Worm (Caenorhabditis elegans): ENCODE results near the gene C08F11.13.

The C08F11.13 gene

ce11 chrIV:13601428-13601827, 8.3 kb downstream of the C08F11.13 start:
- TF ChIP-seq snpc-4 (GFP tag; optimal IDR thresholded peaks at IDR 0.05), result peak; percentile 87
- TF ChIP-seq snpc-4 (tag; optimal IDR thresholded peaks at IDR 0.05), result peak; percentile 92 to 98 (median 95)
- no peak for TF ChIP-seq bed-2 (GFP tag; IDR thresholded peaks at IDR 0.05)
- no peak for TF ChIP-seq madf-8 (GFP tag; conservative IDR thresholded peaks at IDR 0.05)
- TF ChIP-seq cebp-2 (GFP tag; IDR thresholded peaks at IDR 0.05), result 0 out of 2 replicates have a peak, but pooled peaks have one; percentile 51
- no peak for TF ChIP-seq Y56A3A.18 (GFP tag; IDR thresholded peaks at IDR 0.05)
- TF ChIP-seq K11D2.4 (GFP tag; IDR thresholded peaks at IDR 0.05), result no peak
- peak; percentile 14; the same call in 1 of the 2 replicates for TF ChIP-seq ceh-100 (GFP tag; IDR thresholded peaks at IDR 0.05)
- TF ChIP-seq ekl-4 (GFP tag; IDR thresholded peaks at IDR 0.05), result peak; percentile 21; the same call in 1 of the 2 replicates
- TF ChIP-seq Y79H2A.3 (GFP tag; conservative IDR thresholded peaks at IDR 0.05), result no peak
- no peak for TF ChIP-seq somi-1 (GFP tag; optimal IDR thresholded peaks at IDR 0.05)
- peak; percentile 93 for TF ChIP-seq snpc-1.1 (tag; optimal IDR thresholded peaks at IDR 0.05; ENCODE audit: insufficient read depth)
- TF ChIP-seq attf-6 (GFP tag; IDR thresholded peaks at IDR 0.05), result peak; percentile 99
- TF ChIP-seq tlf-1 (GFP tag; optimal IDR thresholded peaks at IDR 0.05), result no peak
- TF ChIP-seq hmg-1.2 (GFP tag; IDR thresholded peaks at IDR 0.05), result peak; percentile 97
- no peak for TF ChIP-seq lsy-27 (tag; optimal IDR thresholded peaks at IDR 0.05; ENCODE audit: borderline replicate concordance, insufficient read depth)
- TF ChIP-seq F33H1.4 (GFP tag; IDR thresholded peaks at IDR 0.05), result peak; percentile 33; the same call in 1 of the 2 replicates
- no peak for TF ChIP-seq atf-7 (tag; optimal IDR thresholded peaks at IDR 0.05)
- TF ChIP-seq tbp1 (GFP tag; optimal IDR thresholded peaks at IDR 0.05), result peak; percentile 75
- TF ChIP-seq nhr-179 (tag; optimal IDR thresholded peaks at IDR 0.05), result no peak
- peak; percentile 77 for TF ChIP-seq madf-6 (GFP tag; IDR thresholded peaks at IDR 0.05)
- TF ChIP-seq mes-4 (tag; optimal IDR thresholded peaks at IDR 0.05), result no peak
- TF ChIP-seq lin-54 (GFP tag; optimal IDR thresholded peaks at IDR 0.05), result peak; percentile 30
- TF ChIP-seq egl-44 (GFP tag; IDR thresholded peaks at IDR 0.05), result no peak
- TF ChIP-seq lin-35 (GFP tag; optimal IDR thresholded peaks at IDR 0.05), result no peak
- TF ChIP-seq rec-8 (tag; optimal IDR thresholded peaks at IDR 0.05), result no peak
- no peak for TF ChIP-seq F37B4.10 (GFP tag; IDR thresholded peaks at IDR 0.05)
- no peak for TF ChIP-seq aptf-3 (GFP tag; IDR thresholded peaks at IDR 0.05)
- TF ChIP-seq mcd-1 (GFP tag; IDR thresholded peaks at IDR 0.05), result no peak
- TF ChIP-seq hsf-1 (GFP tag; IDR thresholded peaks at IDR 0.05), result peak; percentile 46; the same call in 1 of the 2 replicates
- TF ChIP-seq dox-1 (GFP tag; IDR thresholded peaks at IDR 0.05), result peak; percentile 29; the same call in 1 of the 2 replicates
- TF ChIP-seq F49E8.2 (tag; optimal IDR thresholded peaks at IDR 0.05; ENCODE audit: insufficient read depth), result peak; percentile 86
- no peak for TF ChIP-seq T07F8.4 (tag; optimal IDR thresholded peaks at IDR 0.05)
- no peak for TF ChIP-seq akir-1 (GFP tag; optimal IDR thresholded peaks at IDR 0.05)
- no peak for TF ChIP-seq F23B12.7 (tag; optimal IDR thresholded peaks at IDR 0.05; ENCODE audit: insufficient read depth)
- TF ChIP-seq ztf-28 (GFP tag; IDR thresholded peaks at IDR 0.05), result no peak
- no peak for TF ChIP-seq nhr-120 (GFP tag; IDR thresholded peaks at IDR 0.05)
- peak; percentile 53 for TF ChIP-seq D2030.7 (GFP tag; IDR thresholded peaks at IDR 0.05)
- 0 out of 2 replicates have a peak, but pooled peaks have one; percentile 39 for TF ChIP-seq lin-26 (GFP tag; IDR thresholded peaks at IDR 0.05)
- peak; percentile 84 for TF ChIP-seq pbrm-1 (GFP tag; IDR thresholded peaks at IDR 0.05)
- no peak for TF ChIP-seq madf-3 (GFP tag; IDR thresholded peaks at IDR 0.05)
- peak; percentile 36 for TF ChIP-seq snpc-1.3 (tag; optimal IDR thresholded peaks at IDR 0.05; ENCODE audit: insufficient read depth)
- TF ChIP-seq nfya-1 (tag; optimal IDR thresholded peaks at IDR 0.05; ENCODE audit: borderline replicate concordance, insufficient read depth), result no peak
- TF ChIP-seq snpc-3.4 (tag; optimal IDR thresholded peaks at IDR 0.05), result peak; percentile 77
- peak; percentile 19 for TF ChIP-seq lsl-1 (GFP tag; optimal IDR thresholded peaks at IDR 0.05)
- peak; percentile 22; the same call in 1 of the 2 replicates for TF ChIP-seq rcor-1 (GFP tag; IDR thresholded peaks at IDR 0.05)

Measured in whole organism, young adult.